Worm (Caenorhabditis elegans) whole organism, L1 larva: ENCODE data around the gene zip-12.

Experiments used
- blmp-1 ChIP-seq: fragments of 150-350 bp; optimal IDR thresholded peaks from 2 replicates; lab custom pipeline; 2014; ENCODE audit warnings: missing biosample characterization, missing genetic modification characterization
- lsy-2 ChIP-seq, 2 experiments: fragments of 150-350 bp; optimal IDR thresholded peaks; 2 replicates each; lab custom pipeline; 2014; ENCODE audit warnings: missing biosample characterization in 2 of 2, missing genetic modification characterization in 2 of 2

DNA sequence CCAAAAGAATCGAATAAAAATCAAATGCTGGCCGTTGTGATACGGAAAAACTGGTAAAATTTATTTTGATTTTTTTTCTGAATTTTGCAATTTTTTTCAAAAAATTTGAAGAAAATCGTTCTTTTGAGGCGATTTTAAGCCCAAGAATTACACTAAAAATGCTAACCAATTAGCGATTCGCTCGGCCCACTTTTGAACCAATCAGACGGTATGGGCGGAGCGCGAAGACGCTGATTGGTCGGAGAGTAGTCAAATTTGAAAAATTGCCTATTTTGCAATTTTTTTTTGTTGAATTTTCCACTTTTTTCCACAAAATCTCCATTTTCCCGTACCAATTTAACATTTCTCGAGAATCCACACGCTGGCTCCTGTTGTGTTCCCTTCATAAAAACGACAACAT is 45.6 kb downstream of the zip-12 start:
- no peak for TF ChIP-seq blmp-1 (tag; lab: Kevin White, UChicago)
- TF ChIP-seq lsy-2 (tag; optimal IDR thresholded peaks at IDR 0.05; lab: Kevin White, UChicago), result no peak
